Fruit fly (Drosophila melanogaster) whole organism, embryonic: ENCODE measurements around the gene CG45494.

ENCODE experiments used
- CG14441 ChIP-seq: fragments of 200-800 bp; sonication (Bioruptor generic); IDR thresholded peaks from 2 replicates; pipeline ENCODE4 v1.3.6; 2022; ENCODE audit warnings: missing biosample characterization, missing genetic modification characterization
- otp ChIP-seq: fragments of 200-800 bp; sonication (Bioruptor generic); IDR thresholded peaks from 3 replicates; pipeline ENCODE4, ENCODE4 v1.3.6; 2022; ENCODE audit warnings: missing biosample characterization, missing genetic modification characterization

dm6 chrX:19959353-19959969, 6.1 kb upstream of the CG45494 start, which contains the start of gene CG12655:
- TF ChIP-seq CG14441 (GFP tag; lab: Robert Waterston, UW) (no peak), otp (GFP tag; lab: Robert Waterston, UW) (no peak)
